Worm (Caenorhabditis elegans) whole organism, young adult: ENCODE data around the gene C47D12.4.

Experiments used
- C06A6.2 ChIP-seq: fragments of 200-800 bp; sonication (Bioruptor generic); conservative IDR thresholded peaks from 2 replicates; pipeline ENCODE4 v1.3.6; 2022; ENCODE audit warnings: missing genetic modification characterization, missing compliant biosample characterization
- F33H1.4 ChIP-seq: fragments of 200-800 bp; sonication (Bioruptor generic); IDR thresholded peaks from 2 replicates; pipeline ENCODE4 v1.3.6; 2022; ENCODE audit warnings: missing genetic modification reagents, missing genetic modification characterization, missing compliant biosample characterization
- F39B2.1 ChIP-seq: fragments of 200-800 bp; sonication (Bioruptor generic); IDR thresholded peaks from 2 replicates; pipeline ENCODE4 v1.3.6; 2022; ENCODE audit warnings: missing genetic modification reagents, missing genetic modification characterization, missing compliant biosample characterization
- F57A8.1 ChIP-seq: fragments of 200-800 bp; sonication (Bioruptor generic); optimal IDR thresholded peaks from 2 replicates; lab custom pipeline; 2018; ENCODE audit warnings: mild to moderate bottlenecking, missing genetic modification characterization, moderate library complexity, missing compliant biosample characterization
- K11D2.4 ChIP-seq: fragments of 200-800 bp; sonication (Bioruptor generic); IDR thresholded peaks from 2 replicates; pipeline ENCODE4 v1.3.6; 2022; ENCODE audit warnings: missing genetic modification reagents, missing genetic modification characterization, missing compliant biosample characterization
- Y95B8A.8 ChIP-seq: fragments of 200-800 bp; sonication (Bioruptor generic); IDR thresholded peaks from 2 replicates; pipeline ENCODE4 v1.3.6; 2022; ENCODE audit warnings: missing genetic modification reagents, missing genetic modification characterization, missing compliant biosample characterization
- ama-1 ChIP-seq, 3 experiments: fragments of 150-350 bp in 1 of 3; sonication (generic microtip) in 2 of 3; optimal IDR thresholded peaks; 2 replicates each; lab custom pipeline; 2014 to 2018; ENCODE audit warnings: missing biosample characterization in 2 of 3, missing genetic modification characterization in 2 of 3, missing genetic modification reagents in 2 of 3
- aptf-2 ChIP-seq: fragments of 200-800 bp; sonication (Bioruptor generic); conservative IDR thresholded peaks from 2 replicates; pipeline ENCODE4 v1.3.6; 2022; ENCODE audit warnings: missing genetic modification reagents, missing genetic modification characterization, missing compliant biosample characterization
- attf-6 ChIP-seq: fragments of 200-800 bp; sonication (Bioruptor generic); IDR thresholded peaks from 2 replicates; pipeline ENCODE4 v1.3.6; 2022; ENCODE audit warnings: missing genetic modification reagents, missing genetic modification characterization, missing compliant biosample characterization
- bed-2 ChIP-seq: fragments of 200-800 bp; sonication (Bioruptor generic); IDR thresholded peaks from 2 replicates; pipeline ENCODE4 v1.3.6; 2022; ENCODE audit warnings: missing genetic modification reagents, missing genetic modification characterization, missing compliant biosample characterization
- cebp-1 ChIP-seq, 2 experiments: fragments of 200-800 bp in 1 of 2; sonication (Bioruptor generic) in 1 of 2; sonication (generic microtip) in 1 of 2; IDR thresholded peaks in 1 of 2; optimal IDR thresholded peaks in 1 of 2; 2 replicates each; pipeline versions ENCODE4 v1.3.6 to Lab custom; 2017 to 2022; ENCODE audit warnings: missing compliant biosample characterization in 2 of 2, missing genetic modification characterization in 2 of 2, mild to moderate bottlenecking in 1 of 2, missing genetic modification reagents in 1 of 2, moderate library complexity in 1 of 2
- cebp-2 ChIP-seq: fragments of 200-800 bp; sonication (Bioruptor generic); IDR thresholded peaks from 2 replicates; pipeline ENCODE4 v1.3.6; 2022; ENCODE audit warnings: missing genetic modification characterization, missing compliant biosample characterization
- ceh-100 ChIP-seq: fragments of 200-800 bp; sonication (Bioruptor generic); IDR thresholded peaks from 2 replicates; pipeline ENCODE4 v1.3.6; 2022; ENCODE audit warnings: missing genetic modification reagents, missing genetic modification characterization, missing compliant biosample characterization
- ceh-58 ChIP-seq: fragments of 200-800 bp; sonication (Bioruptor generic); IDR thresholded peaks from 2 replicates; pipeline ENCODE4 v1.3.6; 2022; ENCODE audit warnings: missing genetic modification characterization, missing compliant biosample characterization
- dox-1 ChIP-seq: fragments of 200-800 bp; sonication (Bioruptor generic); IDR thresholded peaks from 2 replicates; pipeline ENCODE4 v1.3.6; 2022; ENCODE audit warnings: missing genetic modification reagents, missing genetic modification characterization, missing compliant biosample characterization
- dpl-1 ChIP-seq: fragments of 150-350 bp; optimal IDR thresholded peaks from 2 replicates; lab custom pipeline; 2014; ENCODE audit warnings: missing biosample characterization, missing genetic modification reagents, missing genetic modification characterization
- gei-17 ChIP-seq: fragments of 200-800 bp; sonication (Bioruptor generic); optimal IDR thresholded peaks from 2 replicates; lab custom pipeline; 2018; ENCODE audit warnings: mild to moderate bottlenecking, missing genetic modification characterization, missing compliant biosample characterization
- hmg-1.2 ChIP-seq: fragments of 200-800 bp; sonication (Bioruptor generic); IDR thresholded peaks from 2 replicates; pipeline ENCODE4 v1.3.6; 2022; ENCODE audit warnings: missing genetic modification reagents, missing genetic modification characterization, missing compliant biosample characterization
- lin-40 ChIP-seq: sonication (generic microtip); optimal IDR thresholded peaks from 2 replicates; lab custom pipeline; 2016; ENCODE audit warnings: missing genetic modification characterization, mild to moderate bottlenecking, missing compliant biosample characterization, missing genotype, missing genetic modification reagents
- lsy-27 ChIP-seq: sonication (generic microtip); optimal IDR thresholded peaks from 2 replicates; lab custom pipeline; 2017; ENCODE audit warnings: missing genetic modification characterization, mild to moderate bottlenecking, missing compliant biosample characterization, antibody characterized with exemption, missing genotype, borderline replicate concordance; ENCODE audit not compliant: insufficient read depth
- nfyb-1 ChIP-seq: fragments of 200-800 bp; sonication (Bioruptor generic); IDR thresholded peaks from 2 replicates; pipeline ENCODE4 v1.3.6; 2022; ENCODE audit warnings: missing genetic modification reagents, missing genetic modification characterization, missing compliant biosample characterization
- nhr-27 ChIP-seq: fragments of 200-800 bp; sonication (Bioruptor generic); optimal IDR thresholded peaks from 2 replicates; lab custom pipeline; 2018; ENCODE audit warnings: mild to moderate bottlenecking, missing genetic modification characterization, moderate library complexity, missing compliant biosample characterization
- rcor-1 ChIP-seq: fragments of 200-800 bp; sonication (Bioruptor generic); IDR thresholded peaks from 2 replicates; pipeline ENCODE4 v1.3.6; 2022; ENCODE audit warnings: missing genetic modification reagents, missing genetic modification characterization, missing compliant biosample characterization
- repo-1 ChIP-seq: sonication (generic microtip); optimal IDR thresholded peaks from 2 replicates; lab custom pipeline; 2017; ENCODE audit warnings: mild to moderate bottlenecking, missing genetic modification characterization, missing compliant biosample characterization
- rpc-1 ChIP-seq, 2 experiments: fragments of 150-350 bp in 1 of 2; sonication (generic microtip) in 1 of 2; optimal IDR thresholded peaks; 2 replicates each; lab custom pipeline; 2014 to 2018; ENCODE audit warnings: missing biosample characterization in 1 of 2, missing genetic modification characterization in 1 of 2, missing genetic modification reagents in 1 of 2, missing genotype in 1 of 2
- snpc-4 ChIP-seq, 5 experiments: fragments of 150-350 bp in 1 of 5; sonication (generic microtip) in 4 of 5; optimal IDR thresholded peaks; 2 replicates each; lab custom pipeline; 2014 to 2018; ENCODE audit warnings: missing genetic modification characterization in 5 of 5, missing biosample characterization in 3 of 5, antibody characterized with exemption in 2 of 5, mild to moderate bottlenecking in 2 of 5, missing compliant biosample characterization in 2 of 5, missing genotype in 2 of 5, moderate library complexity in 2 of 5, missing genetic modification reagents in 1 of 5
- tlf-1 ChIP-seq: fragments of 200-800 bp; sonication (Bioruptor generic); optimal IDR thresholded peaks from 2 replicates; lab custom pipeline; 2018; ENCODE audit warnings: mild to moderate bottlenecking, missing genetic modification characterization, missing compliant biosample characterization
- xnd-1 ChIP-seq: sonication (generic microtip); optimal IDR thresholded peaks from 2 replicates; lab custom pipeline; 2016; ENCODE audit warnings: missing genotype, missing genetic modification reagents, missing genetic modification characterization, missing compliant biosample characterization
- zim-3 ChIP-seq: sonication (generic microtip); optimal IDR thresholded peaks from 2 replicates; lab custom pipeline; 2017; ENCODE audit warnings: mild to moderate bottlenecking, missing genetic modification characterization, moderate library complexity, missing compliant biosample characterization
- ztf-22 ChIP-seq: fragments of 200-800 bp; sonication (Bioruptor generic); optimal IDR thresholded peaks from 2 replicates; lab custom pipeline; 2018; ENCODE audit warnings: mild to moderate bottlenecking, missing genetic modification characterization, moderate library complexity, missing compliant biosample characterization
- ztf-25 ChIP-seq: fragments of 200-800 bp; sonication (Bioruptor generic); IDR thresholded peaks from 2 replicates; pipeline ENCODE4 v1.3.6; 2022; ENCODE audit warnings: missing genetic modification reagents, missing genetic modification characterization, missing compliant biosample characterization
- ztf-26 ChIP-seq: sonication (generic microtip); optimal IDR thresholded peaks from 2 replicates; lab custom pipeline; 2017; ENCODE audit warnings: missing genetic modification characterization, missing compliant biosample characterization

The C47D12.4 gene

DNA sequence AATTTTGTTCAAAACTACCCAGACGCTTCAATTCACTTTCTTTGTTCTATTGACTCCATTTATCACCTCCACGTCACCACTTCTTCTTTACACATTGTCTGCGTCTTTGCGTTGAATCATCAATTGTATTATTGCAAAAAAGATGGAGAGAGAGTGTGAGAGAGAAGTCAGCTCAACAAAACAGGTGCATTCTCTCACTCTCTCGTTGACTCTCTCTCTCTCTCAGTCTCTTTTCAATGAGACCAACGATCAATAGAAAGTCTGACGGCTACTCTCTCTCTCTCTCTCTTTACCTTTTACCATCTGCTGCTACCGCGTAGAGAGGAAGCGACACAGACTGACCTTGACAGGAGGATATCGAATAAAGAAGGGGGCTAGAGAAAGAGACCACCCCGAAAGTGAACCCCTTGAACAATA lies 45.8 kb upstream of the C47D12.4 start (continued):
- TF ChIP-seq snpc-4 (GFP tag; optimal IDR thresholded peaks at IDR 0.05; lab: Kevin White, UChicago), result no peak
- TF ChIP-seq snpc-4 (tag; optimal IDR thresholded peaks at IDR 0.05; lab: Kevin White, UChicago), result peak in 1 of 4 experiments; percentile 21

ce11 chrII:11636617-11637016 lies 45.0 kb upstream of the C47D12.4 start:
- TF ChIP-seq gei-17 (GFP tag; lab: Kevin White, UChicago) (no peak), F39B2.1 (0 out of 2 replicates have a peak, but pooled peaks have one; percentile 12), dox-1 (0 out of 2 replicates have a peak, but pooled peaks have one; percentile 18), zim-3 (tag; lab: Kevin White, UChicago) (no peak), K11D2.4 (GFP tag; lab: Robert Waterston, UW) (peak; percentile 46; the same call in 1 of the 2 replicates), ama-1 (optimal IDR thresholded peaks at IDR 0.05; lab: Kevin White, UChicago) (peak; percentile 47), ama-1 (GFP tag; optimal IDR thresholded peaks at IDR 0.05; lab: Kevin White, UChicago) (no peak), nfyb-1 (GFP tag; lab: Robert Waterston, UW) (0 out of 2 replicates have a peak, but pooled peaks have one; percentile 50), F33H1.4 (GFP tag; lab: Robert Waterston, UW) (no peak)

ce11 chrII:11637189-11637754 lies 44.3 kb upstream of the C47D12.4 start:
- TF ChIP-seq cebp-1 (GFP tag; IDR thresholded peaks at IDR 0.05; lab: Robert Waterston, UW) (no peak), cebp-1 (tag; optimal IDR thresholded peaks at IDR 0.05; lab: Kevin White, UChicago) (peak; percentile 10), ztf-25 (GFP tag; lab: Robert Waterston, UW) (no peak), tlf-1 (GFP tag; lab: Kevin White, UChicago) (peak; percentile 13), attf-6 (GFP tag; lab: Robert Waterston, UW) (no peak), lin-40 (tag; lab: Kevin White, UChicago) (peak; percentile 73), aptf-2 (no peak), hmg-1.2 (0 out of 2 replicates have a peak, but pooled peaks have one; percentile 5), ceh-58 (GFP tag; lab: Robert Waterston, UW) (no peak), C06A6.2 (GFP tag; lab: Robert Waterston, UW) (0 out of 2 replicates have a peak, but pooled peaks have one; percentile 9), ama-1 (optimal IDR thresholded peaks at IDR 0.05; lab: Kevin White, UChicago) (peak; percentile 56), ama-1 (GFP tag; optimal IDR thresholded peaks at IDR 0.05; lab: Kevin White, UChicago) (no peak)

- TF ChIP-seq repo-1 (peak; percentile 8), lsy-27 (tag; lab: Kevin White, UChicago) (no peak), dpl-1 (no peak), Y95B8A.8 (no peak)
Measured at ce11 chrII:11637817-11638216, 43.8 kb upstream of the C47D12.4 start.

- no peak for TF ChIP-seq cebp-2 (GFP tag; lab: Robert Waterston, UW)
- TF ChIP-seq ztf-26 (tag; lab: Kevin White, UChicago), result peak; percentile 72
- TF ChIP-seq rcor-1, result no peak
- TF ChIP-seq, all 124 proteins: peak for 1
Measured at ce11 chrII:11642025-11642424, 39.5 kb upstream of the C47D12.4 start.

DNA sequence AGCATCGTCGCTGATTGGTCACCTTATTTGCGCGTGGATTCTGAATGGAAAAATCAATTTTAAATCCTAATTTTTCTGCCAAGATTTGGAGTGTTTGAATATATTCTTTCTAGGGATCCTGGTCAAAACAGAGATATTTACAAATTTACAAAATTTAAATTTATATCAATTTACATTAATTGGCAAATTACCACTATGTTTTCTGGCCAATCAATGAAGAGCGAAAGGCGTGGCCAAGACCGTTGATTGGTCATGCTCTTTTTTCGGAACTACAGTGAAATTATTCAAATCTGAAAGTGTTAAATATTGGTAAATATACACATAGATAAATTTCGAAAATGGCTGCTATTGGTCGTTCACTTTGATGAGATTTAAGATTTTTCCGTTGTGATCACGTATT lies 38.8 kb upstream of the C47D12.4 start:
- no peak for TF ChIP-seq ceh-100

ce11 chrII:11644535-11644934 lies 37.0 kb upstream of the C47D12.4 start:
- TF ChIP-seq nhr-27 (tag; lab: Kevin White, UChicago) (no peak), rpc-1 (optimal IDR thresholded peaks at IDR 0.05; lab: Kevin White, UChicago) (no peak), rpc-1 (tag; optimal IDR thresholded peaks at IDR 0.05; lab: Kevin White, UChicago) (no peak), ztf-22 (GFP tag; lab: Kevin White, UChicago) (no peak), F57A8.1 (GFP tag; lab: Kevin White, UChicago) (no peak), bed-2 (GFP tag; lab: Robert Waterston, UW) (no peak), xnd-1 (no peak)
